Fruit fly (Drosophila melanogaster): ENCODE results near the gene Pdxk.

dm6 chr3L:9357830-9358712 is 2.0 kb upstream of the Pdxk start:
- TF ChIP-seq bab1 (GFP tag; optimal IDR thresholded peaks at IDR 0.05) (no peak), CG14711 (tag; optimal IDR thresholded peaks at IDR 0.05) (no peak), toe (GFP tag; optimal IDR thresholded peaks at IDR 0.05) (no peak), kay (GFP tag; ENCODE audit: borderline replicate concordance) (no peak)

Measured in whole organism, adult.